Fruit fly (Drosophila melanogaster) Kc167 (cell line): ENCODE data around the gene CG10918.

Source experiments
- Myc ChIP-seq: fragments of >200 bp; optimal IDR thresholded peaks from 2 replicates; lab custom pipeline; 2017; ENCODE audit warnings: missing external identifiers
- Sin3A ChIP-seq: fragments of >200 bp; optimal IDR thresholded peaks from 2 replicates; lab custom pipeline; 2018; ENCODE audit warnings: missing external identifiers
- h ChIP-seq: fragments of >200 bp; optimal IDR thresholded peaks from 3 replicates; lab custom pipeline; 2018; ENCODE audit warnings: missing external identifiers
- insv ChIP-seq: fragments of >200 bp; optimal IDR thresholded peaks from 3 replicates; lab custom pipeline; 2018; ENCODE audit warnings: missing external identifiers
- psq ChIP-seq: fragments of >200 bp; optimal IDR thresholded peaks from 2 replicates; lab custom pipeline; 2017; ENCODE audit warnings: missing external identifiers
- ttk ChIP-seq: sonication (Bioruptor generic); optimal IDR thresholded peaks from 2 replicates; lab custom pipeline; 2017; ENCODE audit warnings: missing external identifiers

dm6 chrX:21402672-21403071 lies 26.4 kb downstream of the CG10918 start, which contains the start of gene whe:
- TF ChIP-seq h: no peak
- TF ChIP-seq Myc (lab: Kevin White, UChicago): no peak
- TF ChIP-seq psq: no peak
- TF ChIP-seq Sin3A (lab: Kevin White, UChicago): no peak
- TF ChIP-seq insv: no peak
- no peak for TF ChIP-seq ttk (lab: Kevin White, UChicago)
